Fruit fly (Drosophila melanogaster) whole organism: ENCODE data around the gene Grip.

Experiments used
- CG8478 ChIP-seq: fragments of >200 bp; optimal IDR thresholded peaks from 2 replicates; lab custom pipeline; 2018; ENCODE audit warnings: inconsistent platforms
- Dll ChIP-seq: fragments of >200 bp; optimal IDR thresholded peaks from 2 replicates; lab custom pipeline; 2017
- EcR ChIP-seq, 2 experiments: fragments of >200 bp; optimal IDR thresholded peaks; 2 replicates each; lab custom pipeline; 2017; ENCODE audit warnings: missing biosample characterization in 2 of 2, missing genetic modification characterization in 2 of 2, missing genetic modification reagents in 2 of 2
- pan ChIP-seq: fragments of >200 bp; optimal IDR thresholded peaks from 2 replicates; lab custom pipeline; 2017
- psq ChIP-seq: fragments of >200 bp; optimal IDR thresholded peaks from 2 replicates; lab custom pipeline; 2017
- usp ChIP-seq: fragments of >200 bp; optimal IDR thresholded peaks from 2 replicates; lab custom pipeline; 2017; ENCODE audit warnings: missing biosample characterization, missing genetic modification characterization, mixed read lengths

Gene Grip

DNA sequence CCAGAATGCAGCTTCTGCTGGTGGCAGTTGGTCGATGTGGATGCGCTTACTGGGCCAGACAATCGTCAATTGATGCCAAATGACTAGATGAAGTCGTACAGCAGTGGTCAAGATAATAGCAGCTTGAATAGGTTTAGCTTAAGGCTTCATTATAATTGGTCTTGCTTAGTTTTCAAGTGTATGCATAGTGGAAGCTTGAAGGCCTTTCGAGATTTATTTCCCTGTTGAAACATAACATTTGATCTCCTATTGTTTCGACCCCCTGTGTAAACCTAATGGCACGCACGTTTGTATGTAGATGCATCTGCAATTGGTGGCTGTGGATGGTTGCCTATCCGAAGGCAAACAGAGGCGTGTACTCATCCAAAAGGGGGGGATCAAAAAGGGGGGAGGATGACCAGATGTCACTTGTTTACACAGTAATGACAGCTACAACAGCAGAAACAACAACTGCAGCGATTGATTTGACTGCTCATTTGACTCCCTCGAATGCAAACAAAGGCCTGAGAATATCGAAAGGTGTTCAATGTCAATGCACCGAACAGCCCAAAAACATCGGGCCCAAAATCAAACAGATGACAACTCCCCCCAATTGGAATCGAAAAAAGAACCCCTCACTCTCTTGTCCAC is 2.1 kb downstream of the Grip start:
- TF ChIP-seq EcR (GFP tag; optimal IDR thresholded peaks at IDR 0.05; lab: Kevin White, UChicago): no peak
- no peak for TF ChIP-seq CG8478
- no peak for TF ChIP-seq psq (lab: Kevin White, UChicago)
- no peak for TF ChIP-seq Dll (lab: Kevin White, UChicago)
- TF ChIP-seq usp (GFP tag; lab: Kevin White, UChicago): no peak
- no peak for TF ChIP-seq pan (lab: Kevin White, UChicago)

DNA sequence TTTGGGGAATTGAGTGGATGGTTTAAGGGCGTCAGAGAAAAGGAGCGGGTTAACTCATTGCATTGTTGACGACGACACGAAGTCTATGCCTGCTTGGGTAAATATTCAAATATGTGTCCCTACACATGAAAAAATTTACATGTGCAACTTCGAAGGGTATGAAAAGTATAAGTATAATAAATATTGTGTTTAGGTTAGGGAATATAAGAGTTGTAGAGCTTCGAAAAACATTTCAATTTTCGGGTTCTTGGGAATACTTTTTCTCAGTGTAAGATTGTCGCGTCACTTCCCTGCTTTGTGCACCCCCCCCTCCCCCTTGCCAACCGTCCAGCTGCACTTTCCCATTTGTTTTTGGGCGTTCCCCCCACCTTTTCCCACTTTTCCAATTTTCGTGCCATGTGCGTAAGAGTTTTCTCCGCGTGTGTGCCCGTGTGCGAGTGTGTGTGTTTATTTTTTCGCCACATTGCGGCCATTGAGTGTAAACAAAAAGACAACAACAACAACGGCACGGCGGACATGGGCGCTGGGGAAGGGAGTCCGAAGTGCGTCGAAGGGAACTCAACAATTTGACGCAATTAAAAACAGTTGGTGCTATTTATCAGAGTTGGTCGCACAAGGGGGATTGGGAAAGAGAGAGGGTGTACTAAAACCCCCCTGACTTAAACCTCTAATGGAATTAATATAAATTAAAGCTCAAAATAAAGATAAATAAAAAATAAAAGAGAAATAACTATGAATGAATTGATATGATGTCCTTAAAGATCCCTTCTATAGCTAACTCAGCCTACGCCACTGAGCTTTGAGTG is 4.0 kb downstream of the Grip start:
- TF ChIP-seq psq (lab: Kevin White, UChicago): no peak
- no peak for TF ChIP-seq EcR (GFP tag; optimal IDR thresholded peaks at IDR 0.05; lab: Kevin White, UChicago)
- no peak for TF ChIP-seq usp (GFP tag; lab: Kevin White, UChicago)
- TF ChIP-seq CG8478: no peak
- TF ChIP-seq Dll (lab: Kevin White, UChicago): no peak
- no peak for TF ChIP-seq pan (lab: Kevin White, UChicago)

dm6 chrX:5970666-5971057 is 4.6 kb downstream of the Grip start:
- TF ChIP-seq EcR (GFP tag; optimal IDR thresholded peaks at IDR 0.05; lab: Kevin White, UChicago): no peak
- TF ChIP-seq CG8478: no peak
- no peak for TF ChIP-seq Dll (lab: Kevin White, UChicago)
- TF ChIP-seq psq (lab: Kevin White, UChicago): no peak
- no peak for TF ChIP-seq usp (GFP tag; lab: Kevin White, UChicago)
- no peak for TF ChIP-seq pan (lab: Kevin White, UChicago)

- TF ChIP-seq EcR (GFP tag; optimal IDR thresholded peaks at IDR 0.05; lab: Kevin White, UChicago): no peak
- no peak for TF ChIP-seq psq (lab: Kevin White, UChicago)
- no peak for TF ChIP-seq usp (GFP tag; lab: Kevin White, UChicago)
- no peak for TF ChIP-seq Dll (lab: Kevin White, UChicago)
- no peak for TF ChIP-seq pan (lab: Kevin White, UChicago)
- no peak for TF ChIP-seq CG8478
Observed at dm6 chrX:5972030-5972429, 6.0 kb downstream of the Grip start.

DNA sequence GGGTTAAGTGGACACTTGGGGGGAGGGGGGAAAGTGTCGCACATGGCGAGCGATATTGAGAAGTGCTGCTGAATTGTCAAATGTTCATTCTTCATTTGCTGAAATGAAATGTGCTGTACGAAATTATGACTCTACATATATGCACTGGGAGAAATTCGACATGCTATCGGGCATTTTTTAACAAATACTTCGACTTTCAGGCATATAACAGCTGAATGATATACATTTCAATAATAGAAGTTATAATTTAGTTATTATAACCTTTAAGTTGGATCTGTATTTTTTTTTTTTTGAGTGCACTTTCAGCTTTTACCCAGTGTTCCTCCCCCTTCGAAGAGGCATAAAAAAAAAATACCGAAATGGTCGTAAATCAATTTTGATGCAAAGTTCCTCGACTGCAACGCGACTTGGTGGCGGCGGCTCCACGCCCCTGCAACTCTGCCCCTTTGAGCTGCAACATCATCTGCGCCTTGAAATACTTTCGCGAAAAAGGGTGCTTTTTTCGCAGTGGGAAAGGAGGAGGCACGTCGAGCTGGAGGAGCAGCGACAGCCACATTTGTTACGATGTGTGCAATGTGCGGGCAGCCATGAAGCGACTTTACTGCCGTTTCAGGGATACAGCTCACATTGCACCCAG is 7.4 kb downstream of the Grip start:
- TF ChIP-seq CG8478 (no peak), pan (lab: Kevin White, UChicago) (no peak), EcR (GFP tag; optimal IDR thresholded peaks at IDR 0.05; lab: Kevin White, UChicago) (no peak), psq (lab: Kevin White, UChicago) (no peak), usp (GFP tag; lab: Kevin White, UChicago) (no peak), Dll (lab: Kevin White, UChicago) (no peak)

dm6 chrX:5974358-5975143 is 8.5 kb downstream of the Grip start:
- TF ChIP-seq pan (lab: Kevin White, UChicago) (no peak), usp (GFP tag; lab: Kevin White, UChicago) (no peak), Dll (lab: Kevin White, UChicago) (no peak), EcR (GFP tag; optimal IDR thresholded peaks at IDR 0.05; lab: Kevin White, UChicago) (no peak), CG8478 (no peak), psq (lab: Kevin White, UChicago) (no peak)

- TF ChIP-seq pan (lab: Kevin White, UChicago): no peak
- no peak for TF ChIP-seq EcR (GFP tag; optimal IDR thresholded peaks at IDR 0.05; lab: Kevin White, UChicago)
- no peak for TF ChIP-seq psq (lab: Kevin White, UChicago)
- TF ChIP-seq Dll (lab: Kevin White, UChicago): no peak
Observed at dm6 chrX:5977113-5977512, 11.0 kb downstream of the Grip start.

DNA sequence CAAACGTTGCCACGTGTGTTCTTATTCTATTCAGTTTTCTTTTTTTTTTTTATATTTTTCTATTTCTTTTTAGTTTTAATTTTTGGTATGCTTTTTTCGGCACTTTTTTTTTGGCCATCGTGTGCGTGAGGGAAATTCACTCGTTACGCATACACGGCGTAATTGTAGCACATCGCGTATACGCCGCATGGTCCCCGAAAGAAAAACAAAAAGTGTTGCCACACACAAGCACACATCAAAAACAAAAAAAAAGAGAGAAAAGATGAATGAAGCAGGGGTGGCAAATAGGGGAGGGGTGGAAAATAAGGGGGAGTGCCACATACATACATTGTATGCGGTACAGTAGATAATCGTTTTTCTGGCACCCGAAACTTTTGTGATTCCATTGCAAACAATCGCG is 11.7 kb downstream of the Grip start:
- TF ChIP-seq CG8478 (no peak), EcR (GFP tag; optimal IDR thresholded peaks at IDR 0.05; lab: Kevin White, UChicago) (no peak), psq (lab: Kevin White, UChicago) (no peak), usp (GFP tag; lab: Kevin White, UChicago) (no peak), pan (lab: Kevin White, UChicago) (no peak), Dll (lab: Kevin White, UChicago) (no peak)

dm6 chrX:5980883-5981282 is 14.8 kb downstream of the Grip start:
- no peak for TF ChIP-seq usp (GFP tag; lab: Kevin White, UChicago)
- TF ChIP-seq psq (lab: Kevin White, UChicago): no peak

DNA sequence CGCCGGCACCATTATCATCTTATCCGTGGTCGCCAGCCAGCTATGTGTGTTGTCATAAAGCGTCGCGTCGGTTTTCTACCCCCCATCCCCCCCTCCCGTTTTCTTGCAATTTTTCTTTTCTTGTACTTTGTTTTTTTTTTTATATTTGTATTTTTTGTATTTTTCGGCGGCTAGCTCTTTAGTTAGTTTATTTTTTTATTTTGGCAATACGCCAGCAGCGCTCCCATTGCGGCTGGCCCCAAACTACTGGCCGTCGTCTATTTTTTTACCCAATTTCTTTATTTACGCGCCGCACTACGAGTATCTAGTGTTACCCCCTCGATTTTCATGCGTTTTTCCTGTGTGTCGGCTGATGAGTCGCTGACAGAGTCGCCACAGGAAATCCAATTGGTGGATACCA is 15.3 kb downstream of the Grip start:
- no peak for TF ChIP-seq psq (lab: Kevin White, UChicago)
- TF ChIP-seq Dll (lab: Kevin White, UChicago): no peak
- no peak for TF ChIP-seq CG8478
- TF ChIP-seq EcR (GFP tag; optimal IDR thresholded peaks at IDR 0.05; lab: Kevin White, UChicago): no peak
- no peak for TF ChIP-seq pan (lab: Kevin White, UChicago)
- no peak for TF ChIP-seq usp (GFP tag; lab: Kevin White, UChicago)

- TF ChIP-seq EcR (GFP tag; optimal IDR thresholded peaks at IDR 0.05; lab: Kevin White, UChicago) (no peak), Dll (lab: Kevin White, UChicago) (no peak), usp (GFP tag; lab: Kevin White, UChicago) (no peak), pan (lab: Kevin White, UChicago) (no peak), CG8478 (no peak), psq (lab: Kevin White, UChicago) (no peak)
Observed at dm6 chrX:5983390-5983789, 17.3 kb downstream of the Grip start.
